Worm (Caenorhabditis elegans) whole organism, dauer: ENCODE data around the gene Y48E1B.8.

Source experiments
- unc-62 ChIP-seq: sonication (generic microtip); optimal IDR thresholded peaks from 2 replicates; lab custom pipeline; 2017; ENCODE audit warnings: missing biosample characterization, missing genetic modification reagents, missing genetic modification characterization

Y48E1B.8 gene

ce11 chrII:13585655-13586170, at the start of gene Y48E1B.8:
Gene Y48E1B.8, plus strand, starts transcription at chrII:13585705.
- no peak for TF ChIP-seq unc-62 (GFP tag; lab: Kevin White, UChicago)

ce11 chrII:13540956-13541355, 44.5 kb upstream of the Y48E1B.8 start, which contains the start of the genes noa-1 and Y48E1B.17:
Gene noa-1, minus strand, starts transcription at chrII:13541056.
Gene Y48E1B.17, minus strand, starts transcription at chrII:13541084.
- no peak for TF ChIP-seq unc-62 (GFP tag; lab: Kevin White, UChicago)

- TF ChIP-seq unc-62 (GFP tag; lab: Kevin White, UChicago): no peak
Measured at ce11 chrII:13542991-13543390, 42.5 kb upstream of the Y48E1B.8 start.

ce11 chrII:13547545-13547944, 38.0 kb upstream of the Y48E1B.8 start, which contains the start of gene ddl-2:
Gene ddl-2, minus strand, starts transcription at chrII:13547645.
- TF ChIP-seq unc-62 (GFP tag; lab: Kevin White, UChicago): no peak

- TF ChIP-seq unc-62 (GFP tag; lab: Kevin White, UChicago): no peak
Measured at ce11 chrII:13560553-13560952, 25.0 kb upstream of the Y48E1B.8 start.

ce11 chrII:13567871-13568270, 17.6 kb upstream of the Y48E1B.8 start, which contains the start of gene Y48E1B.3:
Gene Y48E1B.3, minus strand, starts transcription at chrII:13567971.
- TF ChIP-seq unc-62 (GFP tag; lab: Kevin White, UChicago): no peak

ce11 chrII:13574395-13574794, 11.1 kb upstream of the Y48E1B.8 start:
- TF ChIP-seq unc-62 (GFP tag; lab: Kevin White, UChicago): no peak

ce11 chrII:13575018-13575948, 10.2 kb upstream of the Y48E1B.8 start, which contains the start of the genes mrpl-37 and lin-38:
Gene mrpl-37, minus strand, starts transcription at chrII:13575068.
Gene lin-38, plus strand, starts transcription at chrII:13575925.
- no peak for TF ChIP-seq unc-62 (GFP tag; lab: Kevin White, UChicago)

ce11 chrII:13590461-13590860, 5.0 kb downstream of the Y48E1B.8 start, which contains the start of gene clec-145:
Gene clec-145, minus strand, starts transcription at chrII:13590561.
- no peak for TF ChIP-seq unc-62 (GFP tag; lab: Kevin White, UChicago)

- TF ChIP-seq unc-62 (GFP tag; lab: Kevin White, UChicago): no peak
Measured at ce11 chrII:13593659-13594221, 8.2 kb downstream of the Y48E1B.8 start, which contains the start of gene clec-146. Gene clec-146, minus strand, starts transcription at chrII:13593774.

- no peak for TF ChIP-seq unc-62 (GFP tag; lab: Kevin White, UChicago)
Measured at ce11 chrII:13595279-13595678, 9.8 kb downstream of the Y48E1B.8 start.

ce11 chrII:13596505-13596977, 11.0 kb downstream of the Y48E1B.8 start, which contains the start of the genes fbxc-23 and csc-1:
Gene fbxc-23, minus strand, starts transcription at chrII:13596555.
Gene csc-1, plus strand, starts transcription at chrII:13596955.
- no peak for TF ChIP-seq unc-62 (GFP tag; lab: Kevin White, UChicago)

- no peak for TF ChIP-seq unc-62 (GFP tag; lab: Kevin White, UChicago)
Measured at ce11 chrII:13600904-13601303, 15.4 kb downstream of the Y48E1B.8 start, which contains the start of gene csp-1. Gene csp-1, plus strand, starts transcription at chrII:13601204.

ce11 chrII:13609655-13610054, 24.1 kb downstream of the Y48E1B.8 start, which contains the start of gene gst-20:
Gene gst-20, minus strand, starts transcription at chrII:13609824.
- no peak for TF ChIP-seq unc-62 (GFP tag; lab: Kevin White, UChicago)

- no peak for TF ChIP-seq unc-62 (GFP tag; lab: Kevin White, UChicago)
Measured at ce11 chrII:13611186-13611585, 25.7 kb downstream of the Y48E1B.8 start, which contains the start of gene gst-24. Gene gst-24, minus strand, starts transcription at chrII:13611366.
